Worm (Caenorhabditis elegans) whole organism, late embryonic: ENCODE measurements around the gene bpnt-1.

ENCODE experiments used
- C38D4.7 ChIP-seq: fragments of 200-800 bp; sonication (Bioruptor generic); optimal IDR thresholded peaks from 2 replicates; lab custom pipeline; 2018; ENCODE audit warnings: mild to moderate bottlenecking, missing genetic modification characterization, moderate library complexity, missing compliant biosample characterization
- K02D7.2 ChIP-seq: sonication (generic microtip); optimal IDR thresholded peaks from 2 replicates; lab custom pipeline; 2017; ENCODE audit warnings: mild to moderate bottlenecking, missing genetic modification characterization, missing compliant biosample characterization
- T23F11.4 ChIP-seq: fragments of 200-800 bp; sonication (Bioruptor generic); optimal IDR thresholded peaks from 2 replicates; lab custom pipeline; 2018; ENCODE audit warnings: mild to moderate bottlenecking, missing genetic modification characterization, missing compliant biosample characterization
- ahr-1 ChIP-seq: sonication (generic microtip); optimal IDR thresholded peaks from 2 replicates; lab custom pipeline; 2016; ENCODE audit warnings: missing genetic modification characterization, missing compliant biosample characterization
- ceh-2 ChIP-seq: sonication (generic microtip); optimal IDR thresholded peaks from 2 replicates; lab custom pipeline; 2016; ENCODE audit warnings: missing genotype, missing genetic modification characterization, missing compliant biosample characterization
- fkh-10 ChIP-seq: fragments of 150-350 bp; optimal IDR thresholded peaks from 2 replicates; lab custom pipeline; 2014; ENCODE audit warnings: missing biosample characterization, missing genetic modification reagents, missing genetic modification characterization
- pat-9 ChIP-seq: fragments of 200-800 bp; sonication (Bioruptor generic); optimal IDR thresholded peaks from 2 replicates; lab custom pipeline; 2018; ENCODE audit warnings: mild to moderate bottlenecking, missing genetic modification characterization, moderate library complexity, missing compliant biosample characterization
- pha-4 ChIP-seq: fragments of 150-350 bp; optimal IDR thresholded peaks from 2 replicates; lab custom pipeline; 2018; ENCODE audit warnings: missing biosample characterization, missing genetic modification reagents, missing genetic modification characterization
- sdc-2 ChIP-seq: sonication (generic microtip); optimal IDR thresholded peaks from 2 replicates; lab custom pipeline; 2016; ENCODE audit warnings: missing genotype, missing genetic modification characterization, missing compliant biosample characterization

DNA sequence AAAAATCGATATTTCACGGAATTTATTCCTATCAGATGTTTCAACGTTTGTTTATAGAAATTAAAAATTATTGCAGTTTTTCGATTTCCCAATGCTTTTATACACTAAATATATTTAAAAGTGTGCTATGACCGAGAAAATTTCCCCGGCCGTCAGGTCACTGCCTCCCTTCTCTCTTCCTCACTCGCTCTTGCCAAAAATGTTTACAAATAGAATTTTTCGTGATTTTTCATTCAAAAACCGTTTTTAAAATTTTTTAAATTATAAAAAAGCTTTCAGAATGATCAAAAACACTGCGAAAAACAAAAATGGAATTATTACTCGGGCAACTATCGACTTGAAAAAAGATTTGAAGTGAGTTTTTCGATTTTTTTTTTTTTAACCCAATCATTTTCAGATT is 40.8 kb downstream of the bpnt-1 start, which contains the start of the genes T12C9.7 and vps-18:
- TF ChIP-seq T23F11.4 (GFP tag; lab: Kevin White, UChicago) (no peak), C38D4.7 (GFP tag; lab: Kevin White, UChicago) (no peak), sdc-2 (tag; lab: Kevin White, UChicago) (no peak), ceh-2 (tag; lab: Kevin White, UChicago) (no peak), fkh-10 (GFP tag; lab: Kevin White, UChicago) (no peak), K02D7.2 (tag; lab: Kevin White, UChicago) (no peak), ahr-1 (no peak), pha-4 (no peak), pat-9 (tag; lab: Kevin White, UChicago) (no peak)
